Fruit fly (Drosophila melanogaster) Kc167 (cell line): ENCODE results near the gene Acbp5.

Experiments used
- Myc ChIP-seq: fragments of >200 bp; optimal IDR thresholded peaks from 2 replicates; lab custom pipeline; 2017; ENCODE audit warnings: missing external identifiers
- Sin3A ChIP-seq: fragments of >200 bp; optimal IDR thresholded peaks from 2 replicates; lab custom pipeline; 2018; ENCODE audit warnings: missing external identifiers
- h ChIP-seq: fragments of >200 bp; optimal IDR thresholded peaks from 3 replicates; lab custom pipeline; 2018; ENCODE audit warnings: missing external identifiers
- insv ChIP-seq: fragments of >200 bp; optimal IDR thresholded peaks from 3 replicates; lab custom pipeline; 2018; ENCODE audit warnings: missing external identifiers
- psq ChIP-seq: fragments of >200 bp; optimal IDR thresholded peaks from 2 replicates; lab custom pipeline; 2017; ENCODE audit warnings: missing external identifiers
- ttk ChIP-seq: sonication (Bioruptor generic); optimal IDR thresholded peaks from 2 replicates; lab custom pipeline; 2017; ENCODE audit warnings: missing external identifiers

The Acbp5 gene

DNA sequence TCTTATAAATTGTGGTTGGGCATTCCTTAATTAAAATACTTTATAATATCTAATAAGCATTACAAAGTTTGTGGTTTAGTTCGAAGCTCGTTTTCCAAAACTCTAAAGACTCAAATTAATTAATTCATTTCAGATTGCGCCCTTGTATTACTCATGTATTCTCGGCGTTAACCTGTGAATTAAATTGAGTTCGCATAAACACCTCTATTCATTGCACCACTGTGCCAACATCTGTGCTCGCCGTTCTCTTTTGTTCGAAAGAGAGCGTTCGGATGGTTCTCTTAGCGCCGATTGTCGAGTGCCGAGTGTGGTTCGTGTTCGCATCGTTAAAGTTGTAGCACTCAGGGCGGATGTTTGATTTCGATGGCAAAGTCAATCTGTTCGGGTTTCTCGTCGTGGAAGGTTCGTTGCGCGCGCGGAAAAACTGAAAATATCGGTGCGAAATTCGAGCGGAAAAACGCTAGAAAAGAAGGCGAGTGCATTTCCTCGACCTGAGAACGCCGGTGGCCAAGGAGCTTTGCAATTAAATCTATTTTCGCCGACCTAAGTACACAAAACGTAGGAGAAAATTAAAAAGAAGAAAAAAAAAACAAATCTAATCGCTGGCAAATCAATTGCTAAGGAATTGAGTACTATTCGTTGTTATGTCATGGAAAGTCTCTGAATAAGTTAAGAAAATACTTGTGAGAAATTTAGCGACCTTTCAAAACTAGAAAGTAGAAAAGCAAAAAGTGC is 39.0 kb upstream of the Acbp5 start, which contains the start of gene dally:
Gene dally, plus strand, starts transcription at position 373 of the 735 bp plus-strand sequence.
- TF ChIP-seq insv (lab: Kevin White, UChicago), result no peak
- no peak for TF ChIP-seq h (lab: Kevin White, UChicago)
- no peak for TF ChIP-seq Myc (lab: Kevin White, UChicago)
- TF ChIP-seq Sin3A (lab: Kevin White, UChicago), result no peak
- no peak for TF ChIP-seq psq (lab: Kevin White, UChicago)
- TF ChIP-seq ttk (lab: Kevin White, UChicago), result no peak

dm6 chr3L:8826038-8826437 is 37.7 kb upstream of the Acbp5 start:
- no peak for TF ChIP-seq insv (lab: Kevin White, UChicago)

- TF ChIP-seq Sin3A (lab: Kevin White, UChicago) (no peak), psq (lab: Kevin White, UChicago) (no peak), h (lab: Kevin White, UChicago) (no peak), Myc (lab: Kevin White, UChicago) (no peak), insv (lab: Kevin White, UChicago) (no peak), ttk (lab: Kevin White, UChicago) (no peak)
Observed at dm6 chr3L:8825560-8825959, 37.2 kb upstream of the Acbp5 start.

DNA sequence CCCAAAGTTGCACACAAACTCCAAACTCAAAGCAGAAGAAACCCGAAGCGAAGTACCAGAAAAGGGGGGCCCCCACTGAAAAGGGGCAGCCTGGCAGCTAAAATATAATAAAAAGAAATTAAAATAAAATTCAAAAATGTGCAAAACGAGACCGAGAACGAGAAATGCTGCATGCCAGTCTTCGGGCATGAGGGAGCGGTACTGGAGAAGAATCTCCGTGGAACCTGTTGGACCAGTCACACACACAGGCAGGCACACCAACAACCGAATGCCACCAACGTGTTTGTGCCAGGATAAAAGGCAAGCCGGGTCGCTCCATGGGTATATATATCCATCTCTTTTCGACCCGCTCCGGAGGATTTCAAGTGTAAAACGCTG is 36.7 kb upstream of the Acbp5 start:
- TF ChIP-seq psq (lab: Kevin White, UChicago), result no peak
- TF ChIP-seq insv (lab: Kevin White, UChicago), result no peak
- TF ChIP-seq Sin3A (lab: Kevin White, UChicago), result no peak
- TF ChIP-seq ttk (lab: Kevin White, UChicago), result no peak
- TF ChIP-seq h (lab: Kevin White, UChicago), result no peak
- no peak for TF ChIP-seq Myc (lab: Kevin White, UChicago)

DNA sequence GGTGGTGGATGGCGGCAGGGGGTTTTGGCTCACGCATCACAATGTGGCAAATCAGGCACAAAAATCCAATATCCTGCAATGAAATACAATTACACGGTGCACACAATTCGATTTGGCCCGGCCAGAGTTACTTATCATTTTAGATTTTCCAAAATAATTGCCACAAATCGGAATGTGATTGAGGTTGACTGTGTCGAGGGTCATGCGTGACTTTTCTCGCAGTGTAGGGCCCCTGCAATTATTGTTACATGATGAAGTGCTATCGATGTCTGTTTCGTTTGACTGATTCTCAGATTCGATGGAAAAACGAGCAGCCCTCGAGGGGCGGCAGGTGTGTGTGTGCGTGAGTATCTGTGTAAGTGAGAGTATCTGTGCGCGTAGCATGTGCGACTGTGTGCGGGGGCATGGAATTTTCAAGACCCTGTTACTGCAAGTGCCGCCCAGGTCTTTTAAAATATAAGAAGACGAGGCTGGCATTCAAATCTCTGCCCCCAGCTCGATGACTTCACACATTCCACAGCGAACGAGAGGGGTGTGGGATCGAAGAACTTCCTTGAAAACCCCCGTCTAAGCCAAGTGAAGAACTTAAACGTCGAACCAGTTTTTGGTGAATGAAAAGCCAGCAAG is 36.2 kb upstream of the Acbp5 start:
- TF ChIP-seq ttk (lab: Kevin White, UChicago) (no peak), Sin3A (lab: Kevin White, UChicago) (no peak), psq (lab: Kevin White, UChicago) (no peak), insv (lab: Kevin White, UChicago) (no peak), h (lab: Kevin White, UChicago) (no peak), Myc (lab: Kevin White, UChicago) (no peak)

DNA sequence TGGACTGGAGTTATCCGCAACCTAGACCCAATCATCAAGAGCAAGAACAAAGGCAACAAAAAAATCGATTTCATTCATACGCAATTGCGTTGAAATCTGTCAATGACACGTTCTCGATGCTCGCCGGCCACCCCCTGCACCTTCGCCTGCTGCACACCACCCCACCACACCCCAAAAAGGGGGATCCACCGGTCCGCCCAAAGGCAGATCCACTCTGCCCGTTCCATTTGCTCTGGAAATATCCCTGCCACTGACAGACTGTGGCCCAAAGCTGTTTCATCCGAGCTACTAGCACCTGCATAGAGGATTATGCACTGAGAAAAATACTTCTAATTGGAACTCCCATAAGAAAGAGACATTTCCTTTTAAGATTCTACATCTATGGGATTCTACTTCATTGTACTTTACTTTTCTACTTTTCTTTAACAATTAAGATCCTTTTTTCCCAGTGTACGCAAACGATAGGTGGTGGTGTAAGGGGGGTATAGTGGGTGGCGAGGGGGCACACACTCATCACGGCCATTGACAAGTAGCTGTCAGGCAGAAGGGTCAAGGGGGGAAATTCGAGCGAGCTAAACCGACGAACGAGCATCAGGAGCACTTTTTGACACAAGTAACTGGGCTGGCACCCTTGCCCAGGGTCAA is 35.5 kb upstream of the Acbp5 start:
- TF ChIP-seq h (lab: Kevin White, UChicago) (no peak), ttk (lab: Kevin White, UChicago) (no peak), psq (lab: Kevin White, UChicago) (no peak), insv (lab: Kevin White, UChicago) (no peak), Myc (lab: Kevin White, UChicago) (no peak), Sin3A (lab: Kevin White, UChicago) (no peak)

DNA sequence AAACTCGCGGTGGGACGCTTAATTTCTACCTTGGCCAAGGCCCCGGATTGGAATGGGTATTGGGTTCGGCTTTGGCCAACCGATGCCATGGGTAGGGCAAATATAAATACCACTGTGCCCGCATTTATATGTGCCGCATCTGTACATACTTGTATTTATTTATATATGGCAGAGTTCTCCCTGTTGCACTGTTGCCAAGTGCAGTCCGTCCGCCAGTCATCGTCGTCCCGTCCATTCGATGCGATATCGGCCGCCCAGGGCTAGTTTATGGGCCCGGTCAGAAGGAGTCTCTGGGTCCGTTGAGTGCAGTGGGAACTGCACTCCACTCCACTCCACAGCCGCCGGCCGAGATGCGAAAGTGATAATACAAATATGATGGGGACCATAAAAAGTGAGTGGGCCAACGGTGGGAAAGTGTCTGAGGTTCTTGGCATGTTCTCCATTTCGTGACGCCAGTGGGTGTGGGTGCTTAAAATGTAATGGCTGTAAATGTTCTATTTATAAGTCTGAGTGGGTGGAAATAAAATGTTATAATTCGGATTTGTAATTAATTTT is 34.6 kb upstream of the Acbp5 start:
- TF ChIP-seq psq (lab: Kevin White, UChicago) (no peak), insv (lab: Kevin White, UChicago) (no peak), h (lab: Kevin White, UChicago) (no peak), Sin3A (lab: Kevin White, UChicago) (no peak), Myc (lab: Kevin White, UChicago) (no peak), ttk (lab: Kevin White, UChicago) (no peak)

DNA sequence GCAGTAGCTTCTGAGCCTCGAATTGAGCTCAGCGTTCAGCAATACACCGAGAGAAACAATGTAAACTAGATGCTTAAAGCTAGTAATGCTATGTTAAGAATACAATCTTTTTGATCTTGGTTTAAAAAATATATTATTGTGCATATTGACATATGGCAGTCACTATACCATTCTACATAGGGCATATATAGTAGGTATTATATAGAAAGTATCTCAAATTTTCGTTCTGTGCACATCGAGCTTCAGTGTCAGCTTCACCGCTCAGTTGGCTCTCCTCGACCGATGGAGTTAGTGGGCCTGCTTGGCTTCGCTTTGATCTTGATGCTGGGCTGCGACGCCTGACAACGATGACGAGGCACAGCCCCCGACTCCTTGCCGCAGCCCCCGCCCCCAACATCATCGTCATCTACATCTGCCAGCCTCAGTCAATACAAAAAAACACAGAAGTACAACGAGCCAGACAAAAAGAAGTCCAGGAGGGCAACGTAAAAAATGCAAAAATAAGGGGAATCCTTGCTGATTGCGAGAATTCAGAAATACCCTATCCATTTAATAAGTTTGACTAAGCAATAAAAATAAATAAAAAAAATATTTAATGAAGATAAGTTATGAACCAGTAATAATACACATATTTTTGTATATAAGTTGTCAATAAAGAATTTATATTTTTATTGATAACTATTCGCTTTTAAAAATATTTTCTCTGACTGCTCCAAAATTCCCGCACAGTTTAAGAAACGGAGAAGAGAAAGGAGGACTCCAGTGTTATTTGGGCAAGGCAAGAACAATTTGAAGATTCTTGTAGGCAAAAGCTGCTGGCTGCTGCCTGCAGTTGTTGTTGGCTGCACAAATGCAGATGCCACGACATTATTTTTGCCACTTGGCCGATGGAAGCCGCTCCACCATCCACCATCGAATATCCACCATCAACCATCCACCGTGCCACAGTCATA is 33.6 kb upstream of the Acbp5 start:
- TF ChIP-seq insv (lab: Kevin White, UChicago), result no peak
- no peak for TF ChIP-seq h (lab: Kevin White, UChicago)
- no peak for TF ChIP-seq psq (lab: Kevin White, UChicago)
- TF ChIP-seq Myc (lab: Kevin White, UChicago), result no peak
- TF ChIP-seq ttk (lab: Kevin White, UChicago), result no peak
- no peak for TF ChIP-seq Sin3A (lab: Kevin White, UChicago)

DNA sequence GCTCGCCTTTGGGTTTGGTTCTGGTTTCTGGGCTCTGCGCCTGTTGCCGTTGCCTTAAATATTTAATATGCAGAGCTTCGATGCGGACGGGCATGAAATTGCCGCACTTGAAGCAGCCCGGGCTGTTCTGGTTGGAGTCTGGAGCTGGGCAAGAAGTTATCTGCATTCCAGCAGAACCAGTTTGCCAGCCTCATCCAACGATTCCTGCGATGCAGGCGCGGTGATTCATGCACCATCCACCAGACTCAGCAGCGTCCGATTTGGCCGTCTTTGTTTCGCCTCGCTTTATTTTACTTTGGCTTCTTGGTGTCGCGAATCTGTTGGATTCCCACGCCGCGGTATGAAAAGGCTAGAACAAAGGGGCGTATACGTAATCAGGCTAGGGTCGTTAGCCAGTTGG is 31.1 kb upstream of the Acbp5 start:
- no peak for TF ChIP-seq Sin3A (lab: Kevin White, UChicago)

DNA sequence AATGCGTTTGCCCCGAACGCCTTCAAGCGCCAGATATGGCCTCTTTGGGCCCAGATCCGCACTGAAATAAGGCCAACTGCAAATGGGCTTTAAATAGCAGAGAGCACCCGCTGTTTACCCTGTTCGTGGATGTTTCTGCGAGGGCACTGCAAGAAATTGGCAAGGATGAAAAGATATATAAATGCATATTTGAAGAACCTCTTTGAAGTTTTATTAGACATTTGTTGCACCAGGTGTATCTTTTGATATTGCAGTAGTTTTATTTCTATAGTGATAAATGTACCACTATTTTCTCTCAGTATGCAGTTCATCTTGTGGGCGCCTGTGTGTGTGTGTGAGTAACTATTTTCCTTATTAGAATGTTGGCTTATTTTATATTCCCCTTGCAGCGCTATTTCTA is 25.1 kb upstream of the Acbp5 start:
- no peak for TF ChIP-seq ttk (lab: Kevin White, UChicago)

DNA sequence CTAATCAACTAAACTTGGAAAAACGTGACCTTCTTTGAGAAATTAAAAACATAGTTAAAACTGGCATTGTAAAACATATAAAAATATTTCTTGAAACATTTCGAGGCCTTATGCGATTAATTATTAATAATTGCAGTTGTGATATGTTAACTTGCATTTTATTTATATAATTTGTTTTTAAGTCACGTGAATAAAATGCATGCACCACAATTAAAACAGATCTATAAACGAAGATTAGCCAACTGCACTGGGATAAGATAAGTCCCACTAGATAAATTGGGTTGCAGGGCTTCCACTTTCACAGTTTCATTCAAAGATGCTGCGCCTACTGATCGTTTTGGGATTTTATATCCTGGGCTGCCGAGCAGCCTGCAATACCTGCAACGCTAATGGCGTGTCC is 21.8 kb upstream of the Acbp5 start, which contains the start of gene CG13309:
Gene CG13309, plus strand, starts transcription at position 301 of the 400 bp plus-strand sequence.
- no peak for TF ChIP-seq psq (lab: Kevin White, UChicago)
- TF ChIP-seq ttk (lab: Kevin White, UChicago), result no peak
- TF ChIP-seq Sin3A (lab: Kevin White, UChicago), result no peak
- TF ChIP-seq insv (lab: Kevin White, UChicago), result no peak
- TF ChIP-seq h (lab: Kevin White, UChicago), result no peak
- no peak for TF ChIP-seq Myc (lab: Kevin White, UChicago)
